Worm (Caenorhabditis elegans) whole organism, L3 larva: ENCODE results near the gene act-2.

Experiments
- R02D3.7 ChIP-seq: fragments of 150-350 bp; optimal IDR thresholded peaks from 2 replicates; lab custom pipeline; 2014; ENCODE audit warnings: missing biosample characterization, missing genetic modification characterization
- ama-1 ChIP-seq: fragments of 150-350 bp; optimal IDR thresholded peaks from 2 replicates; lab custom pipeline; 2018
- ceh-16 ChIP-seq: sonication (generic microtip); optimal IDR thresholded peaks from 2 replicates; lab custom pipeline; 2017; ENCODE audit warnings: missing biosample characterization, missing genetic modification characterization
- ceh-28 ChIP-seq: fragments of 150-350 bp; optimal IDR thresholded peaks from 2 replicates; lab custom pipeline; 2014; ENCODE audit warnings: missing biosample characterization, missing genetic modification reagents, missing genetic modification characterization
- ceh-82 ChIP-seq: fragments of 150-350 bp; optimal IDR thresholded peaks from 2 replicates; lab custom pipeline; 2014; ENCODE audit warnings: missing biosample characterization, missing genetic modification characterization
- ceh-9 ChIP-seq: sonication (generic microtip); optimal IDR thresholded peaks from 2 replicates; lab custom pipeline; 2018; ENCODE audit warnings: missing biosample characterization, missing genetic modification characterization
- egl-27 ChIP-seq: sonication (generic microtip); optimal IDR thresholded peaks from 4 replicates; lab custom pipeline; 2017; ENCODE audit warnings: missing biosample characterization, missing genetic modification reagents, missing genetic modification characterization
- elt-1 ChIP-seq: fragments of 150-350 bp; optimal IDR thresholded peaks from 2 replicates; lab custom pipeline; 2014; ENCODE audit warnings: missing biosample characterization, missing genetic modification characterization
- elt-2 ChIP-seq: sonication (generic microtip); optimal IDR thresholded peaks from 2 replicates; lab custom pipeline; 2016; ENCODE audit warnings: missing genetic modification reagents, mild to moderate bottlenecking, missing genetic modification characterization, missing compliant biosample characterization
- elt-3 ChIP-seq, 3 experiments: fragments of 150-350 bp in 1 of 3; sonication (generic microtip) in 2 of 3; optimal IDR thresholded peaks; 2 replicates in 2 of 3; 4 replicates in 1 of 3; lab custom pipeline; 2014 to 2017; ENCODE audit warnings: missing biosample characterization in 3 of 3, missing genetic modification characterization in 3 of 3
- eor-1 ChIP-seq, 2 experiments: fragments of 150-350 bp; optimal IDR thresholded peaks; 2 replicates each; lab custom pipeline; 2014 to 2018; ENCODE audit warnings: missing biosample characterization in 2 of 2, missing genetic modification characterization in 2 of 2
- fkh-2 ChIP-seq: fragments of 150-350 bp; optimal IDR thresholded peaks from 2 replicates; lab custom pipeline; 2014; ENCODE audit warnings: missing biosample characterization, missing genetic modification reagents, missing genetic modification characterization
- hmg-11 ChIP-seq: sonication (generic microtip); optimal IDR thresholded peaks from 2 replicates; lab custom pipeline; 2016; ENCODE audit warnings: missing genetic modification characterization, missing compliant biosample characterization
- jun-1 ChIP-seq: fragments of 150-350 bp; optimal IDR thresholded peaks from 2 replicates; lab custom pipeline; 2014; ENCODE audit warnings: missing biosample characterization, missing genetic modification reagents, missing genetic modification characterization
- lin-15B ChIP-seq: fragments of 150-350 bp; optimal IDR thresholded peaks from 2 replicates; lab custom pipeline; 2014; ENCODE audit warnings: missing biosample characterization, missing genetic modification characterization
- lin-39 ChIP-seq: fragments of 150-350 bp; optimal IDR thresholded peaks from 2 replicates; lab custom pipeline; 2018; ENCODE audit warnings: missing biosample characterization, missing genetic modification reagents, missing genetic modification characterization
- lsy-12 ChIP-seq: sonication (generic microtip); optimal IDR thresholded peaks from 2 replicates; lab custom pipeline; 2016; ENCODE audit warnings: mild to moderate bottlenecking, missing genetic modification characterization, missing compliant biosample characterization
- mdl-1 ChIP-seq: fragments of 150-350 bp; optimal IDR thresholded peaks from 2 replicates; lab custom pipeline; 2014; ENCODE audit warnings: missing biosample characterization, missing genetic modification characterization
- nfya-1 ChIP-seq: sonication (generic microtip); optimal IDR thresholded peaks from 2 replicates; lab custom pipeline; 2017; ENCODE audit warnings: missing genetic modification characterization, mild to moderate bottlenecking, missing compliant biosample characterization, antibody characterized with exemption, moderate library complexity; ENCODE audit not compliant: insufficient read depth
- nhr-12 ChIP-seq: fragments of 150-350 bp; optimal IDR thresholded peaks from 2 replicates; lab custom pipeline; 2014; ENCODE audit warnings: missing biosample characterization, missing genetic modification characterization
- nhr-237 ChIP-seq: fragments of 150-350 bp; optimal IDR thresholded peaks from 2 replicates; lab custom pipeline; 2014; ENCODE audit warnings: missing biosample characterization, missing genetic modification characterization
- nhr-25 ChIP-seq: sonication (generic microtip); optimal IDR thresholded peaks from 2 replicates; lab custom pipeline; 2017; ENCODE audit warnings: missing biosample characterization, missing genetic modification characterization
- nhr-28 ChIP-seq: fragments of 150-350 bp; optimal IDR thresholded peaks from 2 replicates; lab custom pipeline; 2014; ENCODE audit warnings: missing biosample characterization, missing genetic modification characterization
- nhr-43 ChIP-seq: sonication (generic microtip); optimal IDR thresholded peaks from 2 replicates; lab custom pipeline; 2016; ENCODE audit warnings: mild to moderate bottlenecking, missing genetic modification characterization, missing compliant biosample characterization; ENCODE audit not compliant: poor library complexity, severe bottlenecking
- nhr-67 ChIP-seq: fragments of 150-350 bp; optimal IDR thresholded peaks from 2 replicates; lab custom pipeline; 2014; ENCODE audit warnings: missing biosample characterization, missing genetic modification characterization
- nhr-76 ChIP-seq: fragments of 150-350 bp; sonication (generic microtip); optimal IDR thresholded peaks from 5 replicates; lab custom pipeline; 2014; ENCODE audit warnings: missing biosample characterization, missing genetic modification characterization
- nhr-77 ChIP-seq: fragments of 150-350 bp; optimal IDR thresholded peaks from 2 replicates; lab custom pipeline; 2014; ENCODE audit warnings: missing biosample characterization, missing genetic modification characterization
- pha-4 ChIP-seq: fragments of 150-350 bp; optimal IDR thresholded peaks from 2 replicates; lab custom pipeline; 2014; ENCODE audit warnings: missing biosample characterization, missing genetic modification reagents, missing genetic modification characterization
- pqm-1 ChIP-seq: fragments of 150-350 bp; optimal IDR thresholded peaks from 2 replicates; lab custom pipeline; 2017; ENCODE audit warnings: missing biosample characterization, missing genetic modification characterization, inconsistent platforms
- skn-1 ChIP-seq: fragments of 150-350 bp; optimal IDR thresholded peaks from 2 replicates; lab custom pipeline; 2014; ENCODE audit warnings: missing biosample characterization, missing genetic modification characterization
- unc-39 ChIP-seq: sonication (generic microtip); optimal IDR thresholded peaks from 4 replicates; lab custom pipeline; 2017; ENCODE audit warnings: missing biosample characterization, missing genetic modification characterization
- unc-62 ChIP-seq: fragments of 150-350 bp; sonication (generic microtip); optimal IDR thresholded peaks from 4 replicates; lab custom pipeline; 2014; ENCODE audit warnings: missing biosample characterization, missing genetic modification reagents, missing genetic modification characterization
- ztf-11 ChIP-seq: fragments of 150-350 bp; optimal IDR thresholded peaks from 2 replicates; lab custom pipeline; 2014; ENCODE audit warnings: missing biosample characterization, missing genetic modification characterization

Gene act-2

DNA sequence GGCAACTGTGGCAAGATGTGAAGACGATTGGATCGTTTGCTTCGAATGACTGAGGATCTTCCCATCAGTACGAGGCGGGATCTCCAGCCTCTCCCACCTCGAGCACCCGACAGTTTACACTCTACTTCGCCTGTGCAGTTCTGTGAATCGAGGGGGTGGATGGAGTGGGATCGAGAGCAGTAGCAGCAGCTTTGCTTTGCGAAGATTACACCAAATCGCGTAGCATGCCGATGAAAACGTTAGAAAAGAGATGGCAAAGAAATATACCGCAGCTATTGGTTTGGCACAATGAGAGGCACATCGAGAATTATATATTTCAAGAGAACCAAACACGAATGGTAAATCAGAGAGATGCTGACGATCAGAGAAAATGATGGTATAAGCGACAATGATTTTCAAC, 3.5 kb downstream of the act-2 start, which contains the start of gene act-3:
TSS of gene act-3 (minus strand) at position 51 of the 400 bp plus-strand sequence.
- no peak for TF ChIP-seq lsy-12 (tag; lab: Kevin White, UChicago)
- no peak for TF ChIP-seq ceh-82 (tag; lab: Kevin White, UChicago)
- no peak for TF ChIP-seq lin-15B (tag; lab: Kevin White, UChicago)
- TF ChIP-seq nhr-67 (tag; lab: Kevin White, UChicago): no peak
- no peak for TF ChIP-seq elt-3 (tag; optimal IDR thresholded peaks at IDR 0.05; lab: Kevin White, UChicago)
- TF ChIP-seq nfya-1 (tag; lab: Kevin White, UChicago): peak; percentile 40
- peak; percentile 27 for TF ChIP-seq lin-39 (tag; lab: Kevin White, UChicago)
- peak; percentile 1 for TF ChIP-seq pha-4 (tag; lab: Kevin White, UChicago)

DNA sequence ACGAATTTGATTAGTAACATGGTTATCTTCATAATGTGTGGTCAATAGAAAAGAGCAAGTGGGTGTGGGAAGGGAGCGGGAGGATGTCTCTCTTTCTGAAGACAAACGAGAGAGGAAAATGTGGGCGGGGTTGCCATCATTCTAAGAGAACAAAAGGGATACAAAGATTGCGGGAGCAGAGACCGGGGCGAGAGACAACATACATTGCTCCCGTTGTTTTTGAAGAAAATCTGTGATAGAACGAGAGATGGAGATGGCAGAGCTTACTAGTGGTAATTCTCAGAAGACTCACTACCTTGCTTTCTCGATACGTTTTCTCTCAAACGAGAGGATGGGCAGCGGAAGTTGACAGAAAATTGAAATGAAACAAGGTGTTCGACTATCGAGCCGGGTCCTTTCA, 4.6 kb downstream of the act-2 start:
- no peak for TF ChIP-seq ama-1 (lab: Kevin White, UChicago)
- TF ChIP-seq skn-1 (tag; lab: Kevin White, UChicago): no peak
- no peak for TF ChIP-seq unc-39 (tag; lab: Kevin White, UChicago)
- TF ChIP-seq ceh-9 (tag; lab: Kevin White, UChicago): no peak
- no peak for TF ChIP-seq nhr-28
- TF ChIP-seq nhr-237 (tag; lab: Kevin White, UChicago): no peak
- no peak for TF ChIP-seq nhr-12 (tag; lab: Kevin White, UChicago)
- TF ChIP-seq elt-3 (tag; optimal IDR thresholded peaks at IDR 0.05; lab: Kevin White, UChicago): no peak
- no peak for TF ChIP-seq R02D3.7 (tag; lab: Kevin White, UChicago)
- TF ChIP-seq hmg-11 (tag; lab: Kevin White, UChicago): no peak
- no peak for TF ChIP-seq ceh-16 (tag; lab: Kevin White, UChicago)
- TF ChIP-seq nhr-77: no peak
- TF ChIP-seq pqm-1 (tag; lab: Kevin White, UChicago): no peak
- TF ChIP-seq lsy-12 (tag; lab: Kevin White, UChicago): no peak

ce11 chrV:11071453-11071852, 6.5 kb downstream of the act-2 start:
- TF ChIP-seq ama-1 (lab: Kevin White, UChicago): peak; percentile 20
- no peak for TF ChIP-seq egl-27

- TF ChIP-seq ceh-82 (tag; lab: Kevin White, UChicago): no peak
- peak; percentile 2 for TF ChIP-seq jun-1 (tag; lab: Kevin White, UChicago)
- TF ChIP-seq nhr-43 (tag; lab: Kevin White, UChicago): peak; percentile 34
- no peak for TF ChIP-seq nhr-28
- TF ChIP-seq ceh-28 (tag; lab: Kevin White, UChicago): peak; percentile 66
- TF ChIP-seq elt-2 (tag; lab: Kevin White, UChicago): peak; percentile 54
- TF ChIP-seq lin-39 (tag; lab: Kevin White, UChicago): no peak
- TF ChIP-seq pha-4 (tag; lab: Kevin White, UChicago): peak; percentile 62
- TF ChIP-seq nhr-25 (tag; lab: Kevin White, UChicago): peak; percentile 36
- peak; percentile 47 for TF ChIP-seq pqm-1 (tag; lab: Kevin White, UChicago)
Measured at ce11 chrV:11070388-11070787, 7.6 kb downstream of the act-2 start.

- TF ChIP-seq pqm-1 (tag; lab: Kevin White, UChicago): peak; percentile 99
- TF ChIP-seq nhr-28: no peak
- peak; percentile 86 for TF ChIP-seq jun-1 (tag; lab: Kevin White, UChicago)
- TF ChIP-seq fkh-2 (tag; lab: Kevin White, UChicago): no peak
- TF ChIP-seq pha-4 (tag; lab: Kevin White, UChicago): peak; percentile 83
- no peak for TF ChIP-seq mdl-1 (tag; lab: Kevin White, UChicago)
- TF ChIP-seq elt-2 (tag; lab: Kevin White, UChicago): peak; percentile 98
Measured at ce11 chrV:11069277-11069676, 8.7 kb downstream of the act-2 start, which contains the start of gene T04C12.8. T04C12.8 (minus strand) TSS chrV:11069358.

DNA sequence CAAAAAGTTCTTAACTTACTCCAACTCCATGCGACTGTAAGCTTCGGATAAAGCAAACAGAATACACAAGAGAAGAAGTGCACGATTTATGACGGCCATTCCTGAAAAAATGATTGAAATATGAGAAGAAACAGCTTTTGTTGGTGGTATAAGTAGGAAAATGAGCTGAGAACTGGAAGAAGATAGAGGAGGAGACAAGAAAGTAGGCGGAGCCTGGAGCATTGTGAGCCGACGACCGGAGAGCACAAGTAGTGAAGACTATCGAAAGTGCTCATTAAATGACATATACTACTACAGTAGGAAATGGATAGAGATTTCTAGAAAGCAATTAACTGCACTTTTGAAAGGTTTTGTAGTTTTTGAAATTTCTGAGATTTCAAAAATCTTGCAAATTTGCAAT, 12.4 kb downstream of the act-2 start, which contains the start of gene nlp-80:
TSS of gene nlp-80 (minus strand) at position 101 of the 400 bp plus-strand sequence.
- TF ChIP-seq pha-4 (tag; lab: Kevin White, UChicago) (no peak), nhr-76 (tag; lab: Kevin White, UChicago) (no peak), elt-1 (no peak), unc-39 (tag; lab: Kevin White, UChicago) (no peak), eor-1 (tag; optimal IDR thresholded peaks at IDR 0.05; lab: Kevin White, UChicago) (no peak), nfya-1 (tag; lab: Kevin White, UChicago) (no peak), ztf-11 (no peak), unc-62 (GFP tag; lab: Kevin White, UChicago) (no peak), jun-1 (tag; lab: Kevin White, UChicago) (no peak), nhr-28 (no peak)
